Worm (Caenorhabditis elegans): ENCODE measurements around the gene str-206.

str-206 gene

DNA sequence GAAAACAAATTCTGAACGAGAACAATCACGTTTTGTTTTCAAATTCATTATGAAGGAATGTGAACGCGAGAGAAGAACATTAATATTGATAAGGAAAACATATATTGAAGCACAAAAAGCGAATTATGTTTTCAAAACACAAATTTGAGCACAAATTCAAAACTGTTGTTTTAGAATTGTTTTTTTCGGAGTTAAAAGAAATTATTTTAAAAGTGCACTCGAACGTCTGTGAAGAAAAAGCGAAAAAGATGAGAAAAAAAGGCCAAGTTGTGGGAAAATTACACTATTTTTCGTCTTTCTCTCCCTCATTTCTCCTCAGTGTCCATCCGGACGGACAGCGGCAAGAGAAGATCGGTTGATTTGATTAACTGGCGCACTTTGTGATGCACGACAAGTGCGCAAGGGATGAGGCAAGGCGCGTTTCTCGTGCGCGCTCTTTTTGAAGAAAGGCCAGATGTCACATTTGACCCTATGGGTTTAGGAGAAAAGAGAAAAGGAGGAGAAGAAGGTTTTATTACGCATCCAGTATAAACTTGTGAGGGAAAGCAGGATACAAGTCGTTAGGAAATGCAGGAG, 49.4 kb downstream of the str-206 start, which contains the start of gene mrck-1 (continued):
- TF ChIP-seq Y55F3AM.14 (GFP tag; optimal IDR thresholded peaks at IDR 0.05) (peak; percentile 81), mab-5 (tag; optimal IDR thresholded peaks at IDR 0.05) (peak; percentile 92), sma-9 (GFP tag; optimal IDR thresholded peaks at IDR 0.05) (peak; percentile 98), sma-9 (tag; optimal IDR thresholded peaks at IDR 0.05) (no peak), sem-4 (tag; optimal IDR thresholded peaks at IDR 0.05) (peak; percentile 98), aly-2 (tag; optimal IDR thresholded peaks at IDR 0.05) (no peak), nhr-129 (tag; optimal IDR thresholded peaks at IDR 0.05) (peak; percentile 96), crh-2 (tag; optimal IDR thresholded peaks at IDR 0.05) (peak; percentile 94), unc-62 (GFP tag; optimal IDR thresholded peaks at IDR 0.05) (peak; percentile 75)

DNA sequence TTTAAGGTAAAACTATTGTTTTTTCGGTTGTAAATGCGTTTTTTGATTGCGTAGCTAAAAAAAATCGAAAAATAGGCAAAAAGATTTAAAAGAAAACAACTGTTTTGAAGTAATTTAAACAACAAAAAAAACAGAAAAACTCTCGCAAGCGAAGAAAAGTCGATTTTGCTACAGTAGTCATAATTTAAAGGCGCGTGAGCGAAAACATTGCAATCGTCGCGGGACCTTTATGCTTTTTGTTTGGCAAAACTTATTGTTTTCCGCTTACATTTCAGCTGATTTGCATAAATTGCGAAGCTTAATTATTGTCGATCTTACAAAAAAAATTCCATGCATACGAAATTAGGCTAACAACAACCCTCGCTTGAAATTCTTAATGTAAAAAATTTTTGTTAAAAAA, 50.0 kb downstream of the str-206 start:
- no peak for TF ChIP-seq sma-3 (GFP tag; optimal IDR thresholded peaks at IDR 0.05)
- TF ChIP-seq ztf-1 (GFP tag; conservative IDR thresholded peaks at IDR 0.05), result no peak
- TF ChIP-seq elt-3 (tag; optimal IDR thresholded peaks at IDR 0.05), result no peak
- no peak for TF ChIP-seq blmp-1 (tag; optimal IDR thresholded peaks at IDR 0.05; ENCODE audit: insufficient read depth)
- no peak for TF ChIP-seq R02D3.7 (tag; optimal IDR thresholded peaks at IDR 0.05)

DNA sequence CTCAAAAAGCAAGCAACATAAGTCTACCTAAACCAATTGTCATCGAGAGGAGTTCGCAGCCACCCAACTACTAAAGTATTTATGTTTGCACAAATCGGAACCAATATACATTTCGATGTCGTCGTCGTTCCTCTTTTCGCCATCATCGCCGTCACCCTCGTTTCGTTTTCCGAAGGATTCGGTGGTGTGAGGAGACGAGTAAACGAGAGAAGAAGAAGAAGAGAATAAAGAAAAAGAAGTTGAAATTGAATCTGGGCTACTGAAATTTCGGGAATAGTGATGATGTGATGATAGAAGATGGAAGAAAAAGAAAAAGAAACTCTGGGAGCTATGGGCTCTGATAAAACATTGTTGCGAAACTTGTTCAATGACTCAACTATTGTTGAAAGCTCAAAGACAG, 50.6 kb downstream of the str-206 start:
- peak; percentile 39 for TF ChIP-seq unc-55 (GFP tag; optimal IDR thresholded peaks at IDR 0.05)
- no peak for TF ChIP-seq Y55F3AM.14 (GFP tag; optimal IDR thresholded peaks at IDR 0.05)

DNA sequence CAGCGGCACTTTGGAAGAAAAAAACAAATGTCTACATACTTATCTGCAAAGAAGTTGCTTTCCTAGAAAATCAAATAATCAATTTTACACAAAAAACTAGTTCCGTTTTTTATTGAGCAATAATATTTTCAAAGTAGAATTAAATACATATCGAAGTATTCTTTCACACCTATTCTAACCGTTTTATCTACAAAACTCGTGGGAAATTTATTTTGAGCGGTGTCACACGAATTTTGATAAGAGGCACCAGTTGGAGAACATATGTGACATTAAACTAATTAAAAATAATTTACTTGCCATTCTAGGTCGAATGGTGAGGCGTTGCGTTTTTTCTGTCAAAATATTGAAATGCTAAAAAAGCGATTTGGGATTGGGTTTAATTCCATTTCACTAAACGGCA, 51.0 kb downstream of the str-206 start:
- TF ChIP-seq C34F6.9 (tag; optimal IDR thresholded peaks at IDR 0.05) (peak; percentile 12), fos-1 (tag; optimal IDR thresholded peaks at IDR 0.05) (peak; percentile 9), elt-3 (tag; optimal IDR thresholded peaks at IDR 0.05) (no peak)

Data from whole organism, L2 larva.